Worm (Caenorhabditis elegans): ENCODE measurements around the gene R09E10.2.

- no peak for TF ChIP-seq tlf-1 (GFP tag; optimal IDR thresholded peaks at IDR 0.05)
- no peak for TF ChIP-seq gei-17 (GFP tag; optimal IDR thresholded peaks at IDR 0.05)
- TF ChIP-seq zfh-2 (GFP tag; conservative IDR thresholded peaks at IDR 0.05), result no peak
- TF ChIP-seq sptf-2 (GFP tag; optimal IDR thresholded peaks at IDR 0.05), result no peak
- no peak for TF ChIP-seq lsy-27 (tag; optimal IDR thresholded peaks at IDR 0.05; ENCODE audit: borderline replicate concordance, insufficient read depth)
- TF ChIP-seq Y53G8AR.9 (GFP tag; conservative IDR thresholded peaks at IDR 0.05), result no peak
- no peak for TF ChIP-seq ceh-40 (GFP tag; IDR thresholded peaks at IDR 0.05)
- no peak for TF ChIP-seq nhr-27 (tag; optimal IDR thresholded peaks at IDR 0.05)
- no peak for TF ChIP-seq nfya-1 (tag; optimal IDR thresholded peaks at IDR 0.05; ENCODE audit: borderline replicate concordance, insufficient read depth)
- TF ChIP-seq nhr-90 (tag; optimal IDR thresholded peaks at IDR 0.05), result peak; percentile 37
Measured at ce11 chrIV:10311115-10311514, 7.0 kb downstream of the R09E10.2 start.

Data from whole organism, young adult.